Fruit fly (Drosophila melanogaster): ENCODE results near the gene CG1239.

Gene CG1239

dm6 chr3R:5686049-5686757, 47.1 kb upstream of the CG1239 start (continued):
- TF ChIP-seq sd (tag; optimal IDR thresholded peaks at IDR 0.05) (peak; percentile 24), chm (GFP tag; IDR thresholded peaks at IDR 0.05) (no peak), CG11695 (GFP tag; IDR thresholded peaks at IDR 0.05) (peak; percentile 23; the same call in 1 of the 3 replicates), TFAM (GFP tag; optimal IDR thresholded peaks at IDR 0.05) (no peak), schlank (tag; optimal IDR thresholded peaks at IDR 0.05) (no peak), CG13624 (GFP tag; optimal IDR thresholded peaks at IDR 0.05) (peak; percentile 50), Xrp1 (GFP tag; IDR thresholded peaks at IDR 0.05) (peak; percentile 48; the same call in 1 of the 2 replicates), CG12942 (GFP tag; optimal IDR thresholded peaks at IDR 0.05) (no peak), NFAT (GFP tag; IDR thresholded peaks at IDR 0.05) (no peak), fru (optimal IDR thresholded peaks at IDR 0.05) (no peak), CG31388 (GFP tag; optimal IDR thresholded peaks at IDR 0.05) (no peak), CG8765 (GFP tag; IDR thresholded peaks at IDR 0.05) (no peak), mirr (GFP tag; optimal IDR thresholded peaks at IDR 0.05) (no peak), fd64A (GFP tag; optimal IDR thresholded peaks at IDR 0.05) (no peak), HLH54F (GFP tag; optimal IDR thresholded peaks at IDR 0.05) (peak; percentile 57), CG11093 (GFP tag; IDR thresholded peaks at IDR 0.05) (0 out of 3 replicates have a peak, but pooled peaks have one; percentile 26), CG1024 (GFP tag; IDR thresholded peaks at IDR 0.05) (peak; percentile 20; the same call in 1 of the 2 replicates), tin (GFP tag; optimal IDR thresholded peaks at IDR 0.05) (peak; percentile 20), NC2α (GFP tag; optimal IDR thresholded peaks at IDR 0.05) (no peak), eve (GFP tag; optimal IDR thresholded peaks at IDR 0.05) (no peak), Mrtf (GFP tag; IDR thresholded peaks at IDR 0.05) (peak; percentile 37; the same call in 1 of the 3 replicates), phol (tag; optimal IDR thresholded peaks at IDR 0.05) (peak; percentile 46), cg (GFP tag; optimal IDR thresholded peaks at IDR 0.05) (peak; percentile 60), Rfx (GFP tag; IDR thresholded peaks at IDR 0.05) (peak; percentile 49; the same call in 1 of the 2 replicates), CG13894 (tag; optimal IDR thresholded peaks at IDR 0.05) (peak; percentile 64), CG11504 (tag; optimal IDR thresholded peaks at IDR 0.05) (peak; percentile 72), CG11398 (GFP tag; optimal IDR thresholded peaks at IDR 0.05) (no peak), maf-S (GFP tag; optimal IDR thresholded peaks at IDR 0.05) (no peak), CG15073 (GFP tag; optimal IDR thresholded peaks at IDR 0.05) (no peak), CG12299 (tag; optimal IDR thresholded peaks at IDR 0.05) (peak; percentile 51), HLH3B (GFP tag; IDR thresholded peaks at IDR 0.05) (peak; percentile 47; the same call in 1 of the 2 replicates), CG7987 (GFP tag; optimal IDR thresholded peaks at IDR 0.05) (no peak), CG34422 (GFP tag; IDR thresholded peaks at IDR 0.05) (no peak), CG10959 (GFP tag; IDR thresholded peaks at IDR 0.05) (no peak), ttk (GFP tag; IDR thresholded peaks at IDR 0.05) (peak; percentile 53), CG31365 (tag; optimal IDR thresholded peaks at IDR 0.05) (no peak), bcd (GFP tag; optimal IDR thresholded peaks at IDR 0.05) (peak; percentile 53), CG5245 (GFP tag; optimal IDR thresholded peaks at IDR 0.05) (no peak), oc (tag; optimal IDR thresholded peaks at IDR 0.05) (no peak), CG12391 (tag; optimal IDR thresholded peaks at IDR 0.05) (peak; percentile 38), Scr (GFP tag; IDR thresholded peaks at IDR 0.05; ENCODE audit: partially characterized antibody) (no peak), Dfd (GFP tag; optimal IDR thresholded peaks at IDR 0.05) (no peak), YL-1 (GFP tag; optimal IDR thresholded peaks at IDR 0.05) (no peak), run (tag; optimal IDR thresholded peaks at IDR 0.05) (no peak), PHDP (tag; optimal IDR thresholded peaks at IDR 0.05) (peak; percentile 45), CG31224 (GFP tag; IDR thresholded peaks at IDR 0.05) (no peak), salm (tag; optimal IDR thresholded peaks at IDR 0.05) (no peak), HmgZ (tag; optimal IDR thresholded peaks at IDR 0.05) (no peak), CG13296 (GFP tag; optimal IDR thresholded peaks at IDR 0.05) (peak; percentile 39), kni (GFP tag; optimal IDR thresholded peaks at IDR 0.05) (no peak), fu2 (GFP tag; optimal IDR thresholded peaks at IDR 0.05) (no peak)
